Worm (Caenorhabditis elegans) whole organism, early embryonic: Measurements from ENCODE around the gene Y69A2AR.32.

Experiments used
- B0310.2 ChIP-seq: sonication (generic microtip); optimal IDR thresholded peaks from 2 replicates; lab custom pipeline; 2016; ENCODE audit warnings: mild to moderate bottlenecking, missing genetic modification characterization, missing compliant biosample characterization
- F13C5.2 ChIP-seq: sonication (generic microtip); optimal IDR thresholded peaks from 2 replicates; lab custom pipeline; 2017; ENCODE audit warnings: mild to moderate bottlenecking, missing genetic modification characterization, inconsistent platforms, missing compliant biosample characterization
- aly-1 ChIP-seq: sonication (generic microtip); optimal IDR thresholded peaks from 2 replicates; lab custom pipeline; 2016; ENCODE audit warnings: missing genetic modification characterization, missing compliant biosample characterization
- ama-1 ChIP-seq: fragments of 150-350 bp; optimal IDR thresholded peaks from 2 replicates; lab custom pipeline; 2014
- ceh-13 ChIP-seq: fragments of 200-800 bp; sonication (Bioruptor generic); optimal IDR thresholded peaks from 2 replicates; lab custom pipeline; 2018; ENCODE audit warnings: mild to moderate bottlenecking, missing genetic modification characterization, missing compliant biosample characterization
- ceh-36 ChIP-seq: sonication (generic microtip); optimal IDR thresholded peaks from 2 replicates; lab custom pipeline; 2016; ENCODE audit warnings: missing genetic modification characterization, inconsistent platforms, missing compliant biosample characterization
- ets-7 ChIP-seq: sonication (generic microtip); optimal IDR thresholded peaks from 2 replicates; lab custom pipeline; 2016; ENCODE audit warnings: missing genotype, missing genetic modification characterization, missing compliant biosample characterization
- flt-1 ChIP-seq: fragments of 200-800 bp; sonication (Bioruptor generic); IDR thresholded peaks from 2 replicates; pipeline ENCODE4 v1.3.6; 2022; ENCODE audit warnings: missing genetic modification characterization, missing compliant biosample characterization
- hmbx-1 ChIP-seq: sonication (generic microtip); optimal IDR thresholded peaks from 2 replicates; lab custom pipeline; 2016; ENCODE audit warnings: mild to moderate bottlenecking, missing genetic modification characterization, missing compliant biosample characterization
- hmg-4 ChIP-seq: fragments of 200-800 bp; sonication (Bioruptor generic); optimal IDR thresholded peaks from 2 replicates; lab custom pipeline; 2018; ENCODE audit warnings: mild to moderate bottlenecking, missing genetic modification characterization, missing compliant biosample characterization
- hnd-1 ChIP-seq: sonication (generic microtip); optimal IDR thresholded peaks from 2 replicates; lab custom pipeline; 2016; ENCODE audit warnings: missing genetic modification characterization, missing compliant biosample characterization
- pes-1 ChIP-seq: fragments of 200-800 bp; sonication (Bioruptor generic); IDR thresholded peaks from 2 replicates; pipeline ENCODE4 v1.3.6; 2022; ENCODE audit warnings: missing genetic modification reagents, missing genetic modification characterization, missing compliant biosample characterization
- scrt-1 ChIP-seq: fragments of 200-800 bp; sonication (Bioruptor generic); IDR thresholded peaks from 2 replicates; pipeline ENCODE4 v1.3.6; 2022; ENCODE audit warnings: missing genetic modification characterization, missing compliant biosample characterization
- sea-1 ChIP-seq: fragments of 200-800 bp; sonication (Bioruptor generic); conservative IDR thresholded peaks from 2 replicates; pipeline ENCODE4 v1.3.6; 2022; ENCODE audit warnings: missing genetic modification characterization, missing compliant biosample characterization
- tbx-11 ChIP-seq: fragments of 200-800 bp; sonication (Bioruptor generic); IDR thresholded peaks from 2 replicates; pipeline ENCODE4 v1.3.6; 2022; ENCODE audit warnings: missing genetic modification characterization, missing compliant biosample characterization
- tbx-37 ChIP-seq: fragments of 200-800 bp; sonication (Bioruptor generic); conservative IDR thresholded peaks from 2 replicates; pipeline ENCODE4 v1.3.6; 2022; ENCODE audit warnings: missing genetic modification reagents, missing genetic modification characterization, missing compliant biosample characterization
- tra-4 ChIP-seq: sonication (generic microtip); optimal IDR thresholded peaks from 2 replicates; lab custom pipeline; 2017; ENCODE audit warnings: missing genetic modification characterization, missing compliant biosample characterization

The Y69A2AR.32 gene

DNA sequence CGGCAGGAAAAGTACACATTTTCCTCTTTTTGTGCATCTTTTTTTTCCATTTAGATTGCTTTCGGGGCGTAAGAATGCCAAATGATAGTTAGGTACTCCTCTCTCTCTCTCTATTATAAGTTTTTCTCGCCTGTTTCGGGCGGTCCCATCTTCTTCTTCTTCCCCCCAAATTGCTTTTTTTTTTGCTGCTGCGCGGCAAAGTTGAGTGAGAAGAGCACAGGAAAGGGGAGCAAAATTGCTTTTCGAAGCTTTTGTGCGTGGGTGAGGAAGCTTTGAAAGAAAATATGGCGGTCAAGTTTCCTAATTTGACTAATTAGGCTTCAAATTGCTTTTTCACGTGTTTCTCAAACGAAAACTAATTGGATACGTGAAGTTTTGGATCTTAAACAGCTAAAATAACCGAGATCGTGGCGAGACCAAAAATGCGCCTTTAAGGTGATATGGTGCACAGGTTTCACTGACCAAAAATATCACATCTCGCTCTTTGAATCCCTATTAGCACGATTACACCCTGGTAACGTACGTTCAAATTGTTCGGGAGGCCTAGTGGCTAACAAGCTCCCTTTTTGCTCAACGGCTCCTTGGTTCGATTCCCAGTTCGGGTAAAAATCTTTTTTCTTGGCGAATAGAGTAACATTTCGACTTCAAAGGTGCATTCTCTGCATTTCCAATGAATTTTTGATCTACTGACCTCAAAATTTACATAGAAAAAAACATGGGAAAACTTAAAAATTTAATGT, 46.3 kb downstream of the Y69A2AR.32 start:
- TF ChIP-seq ceh-36 (tag; lab: Kevin White, UChicago) (no peak), B0310.2 (tag; lab: Kevin White, UChicago) (no peak), pes-1 (peak; percentile 16; the same call in 1 of the 2 replicates), ama-1 (lab: Kevin White, UChicago) (no peak)

- TF ChIP-seq hmg-4 (GFP tag; lab: Kevin White, UChicago): no peak
- 0 out of 2 replicates have a peak, but pooled peaks have one; percentile 20 for TF ChIP-seq tbx-37 (GFP tag; lab: Robert Waterston, UW)
- TF ChIP-seq hnd-1 (tag; lab: Kevin White, UChicago): no peak
- TF ChIP-seq tra-4: no peak
- TF ChIP-seq pes-1: peak; percentile 82
- TF ChIP-seq ceh-36 (tag; lab: Kevin White, UChicago): no peak
- no peak for TF ChIP-seq F13C5.2 (tag; lab: Kevin White, UChicago)
- no peak for TF ChIP-seq ceh-13 (GFP tag; lab: Kevin White, UChicago)
- TF ChIP-seq flt-1 (GFP tag; lab: Robert Waterston, UW): peak; percentile 77
- no peak for TF ChIP-seq ets-7
- TF ChIP-seq scrt-1 (GFP tag; lab: Robert Waterston, UW): peak; percentile 32; the same call in 1 of the 2 replicates
- peak; percentile 55; the same call in 1 of the 2 replicates for TF ChIP-seq tbx-11 (GFP tag; lab: Robert Waterston, UW)
- TF ChIP-seq sea-1 (GFP tag; lab: Robert Waterston, UW): peak; percentile 54; the same call in 1 of the 2 replicates
- peak; percentile 37 for TF ChIP-seq aly-1
- peak; percentile 35 for TF ChIP-seq B0310.2 (tag; lab: Kevin White, UChicago)
- TF ChIP-seq ama-1 (lab: Kevin White, UChicago): no peak
- TF ChIP-seq hmbx-1 (tag; lab: Kevin White, UChicago): no peak
Measured at ce11 chrIV:2657307-2657706, 47.1 kb downstream of the Y69A2AR.32 start.

ce11 chrIV:2658733-2659132, 48.5 kb downstream of the Y69A2AR.32 start:
- TF ChIP-seq hmg-4 (GFP tag; lab: Kevin White, UChicago): no peak
- 0 out of 2 replicates have a peak, but pooled peaks have one; percentile 54 for TF ChIP-seq pes-1
